Fruit fly (Drosophila melanogaster): ENCODE data around the gene CstF64.

DNA sequence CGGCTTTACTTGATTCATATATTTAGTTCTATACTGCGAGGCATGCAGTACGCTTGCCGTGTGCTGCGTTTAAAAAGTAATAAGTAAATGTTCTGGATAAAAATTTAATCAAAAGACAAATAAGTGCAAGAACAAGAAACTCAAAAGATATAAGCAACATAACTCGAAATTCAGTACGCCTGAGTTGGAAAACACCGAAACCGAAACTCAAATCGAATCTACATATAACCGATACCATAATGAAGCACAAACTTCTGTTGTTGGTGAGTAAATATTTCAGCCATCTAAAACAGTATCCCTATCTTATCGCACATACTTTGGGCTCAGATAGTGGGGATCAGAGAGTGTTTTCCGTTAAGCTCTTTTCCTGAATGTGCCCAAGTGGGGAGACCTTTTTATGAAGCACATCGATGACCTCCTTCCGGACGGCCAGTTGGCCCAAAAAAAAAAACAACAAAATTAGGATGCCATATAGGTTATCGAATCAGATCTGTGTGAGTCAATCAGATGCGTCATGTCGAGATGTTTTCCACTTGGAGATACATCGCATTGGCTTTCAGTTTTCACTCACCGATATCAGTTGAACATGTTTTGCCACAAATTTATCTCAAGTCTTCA, 11.8 kb downstream of the CstF64 start, which contains the start of gene CG31230:
- TF ChIP-seq CTCF (optimal IDR thresholded peaks at IDR 0.05): no peak
- no peak for TF ChIP-seq CG8478 (optimal IDR thresholded peaks at IDR 0.05)
